Worm (Caenorhabditis elegans): ENCODE measurements around the gene cutl-24.

DNA sequence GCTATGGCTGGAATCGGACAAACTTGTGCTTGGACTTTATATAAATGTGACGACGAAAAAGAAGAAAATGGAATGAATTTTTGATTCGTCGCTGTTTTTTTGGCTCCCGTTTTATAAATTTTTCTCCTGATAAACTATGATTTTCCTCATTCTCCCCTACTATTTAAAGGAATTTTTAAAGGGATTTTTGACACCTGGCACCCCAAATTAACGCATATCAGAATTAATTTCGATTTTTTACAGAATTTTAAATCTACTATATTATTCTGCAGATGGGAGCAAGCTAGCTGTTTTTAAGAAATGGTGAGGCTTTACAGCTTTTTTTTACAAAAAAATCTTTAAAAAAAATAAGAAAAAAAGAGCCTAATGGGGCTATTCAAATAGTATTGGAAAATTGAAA lies 40.1 kb downstream of the cutl-24 start, which contains the start of gene coa-1:
- TF ChIP-seq pqm-1 (tag; optimal IDR thresholded peaks at IDR 0.05) (no peak), nhr-28 (tag; optimal IDR thresholded peaks at IDR 0.05) (no peak), ceh-28 (tag; optimal IDR thresholded peaks at IDR 0.05) (no peak), sdz-12 (GFP tag; optimal IDR thresholded peaks at IDR 0.05) (no peak), mxl-2 (GFP tag; conservative IDR thresholded peaks at IDR 0.05) (no peak), lin-38 (GFP tag; IDR thresholded peaks at IDR 0.05) (no peak), ama-1 (optimal IDR thresholded peaks at IDR 0.05) (no peak), duxl-1 (tag; optimal IDR thresholded peaks at IDR 0.05; ENCODE audit: poor library complexity) (no peak), ceh-82 (tag; optimal IDR thresholded peaks at IDR 0.05) (no peak), ceh-20 (GFP tag; IDR thresholded peaks at IDR 0.05) (no peak)
